Worm (Caenorhabditis elegans) whole organism, L3 larva: ENCODE data around the gene srg-2.

Experiments used
- R02D3.7 ChIP-seq: fragments of 150-350 bp; optimal IDR thresholded peaks from 2 replicates; lab custom pipeline; 2014; ENCODE audit warnings: missing biosample characterization, missing genetic modification characterization
- aly-2 ChIP-seq: fragments of 150-350 bp; optimal IDR thresholded peaks from 2 replicates; lab custom pipeline; 2014; ENCODE audit warnings: missing biosample characterization, missing genetic modification characterization
- ama-1 ChIP-seq: fragments of 150-350 bp; optimal IDR thresholded peaks from 2 replicates; lab custom pipeline; 2018
- ceh-28 ChIP-seq: fragments of 150-350 bp; optimal IDR thresholded peaks from 2 replicates; lab custom pipeline; 2014; ENCODE audit warnings: missing biosample characterization, missing genetic modification reagents, missing genetic modification characterization
- ceh-82 ChIP-seq: fragments of 150-350 bp; optimal IDR thresholded peaks from 2 replicates; lab custom pipeline; 2014; ENCODE audit warnings: missing biosample characterization, missing genetic modification characterization
- ceh-9 ChIP-seq: sonication (generic microtip); optimal IDR thresholded peaks from 2 replicates; lab custom pipeline; 2018; ENCODE audit warnings: missing biosample characterization, missing genetic modification characterization
- daf-12 ChIP-seq: fragments of 150-350 bp; optimal IDR thresholded peaks from 2 replicates; lab custom pipeline; 2014; ENCODE audit warnings: missing biosample characterization, missing genetic modification reagents, missing genetic modification characterization
- egl-27 ChIP-seq: sonication (generic microtip); optimal IDR thresholded peaks from 4 replicates; lab custom pipeline; 2017; ENCODE audit warnings: missing biosample characterization, missing genetic modification reagents, missing genetic modification characterization
- egl-5 ChIP-seq: fragments of 150-350 bp; optimal IDR thresholded peaks from 2 replicates; lab custom pipeline; 2017; ENCODE audit warnings: missing biosample characterization, missing genetic modification reagents, missing genetic modification characterization, inconsistent platforms
- elt-1 ChIP-seq: fragments of 150-350 bp; optimal IDR thresholded peaks from 2 replicates; lab custom pipeline; 2014; ENCODE audit warnings: missing biosample characterization, missing genetic modification characterization
- elt-2 ChIP-seq: sonication (generic microtip); optimal IDR thresholded peaks from 2 replicates; lab custom pipeline; 2016; ENCODE audit warnings: missing genetic modification reagents, mild to moderate bottlenecking, missing genetic modification characterization, missing compliant biosample characterization
- elt-3 ChIP-seq, 3 experiments: fragments of 150-350 bp in 1 of 3; sonication (generic microtip) in 2 of 3; optimal IDR thresholded peaks; 2 replicates in 2 of 3; 4 replicates in 1 of 3; lab custom pipeline; 2014 to 2017; ENCODE audit warnings: missing biosample characterization in 3 of 3, missing genetic modification characterization in 3 of 3
- eor-1 ChIP-seq, 2 experiments: fragments of 150-350 bp; optimal IDR thresholded peaks; 2 replicates each; lab custom pipeline; 2014 to 2018; ENCODE audit warnings: missing biosample characterization in 2 of 2, missing genetic modification characterization in 2 of 2
- fos-1 ChIP-seq: fragments of 150-350 bp; optimal IDR thresholded peaks from 2 replicates; lab custom pipeline; 2014; ENCODE audit warnings: missing biosample characterization, missing genetic modification characterization
- hmg-11 ChIP-seq: sonication (generic microtip); optimal IDR thresholded peaks from 2 replicates; lab custom pipeline; 2016; ENCODE audit warnings: missing genetic modification characterization, missing compliant biosample characterization
- jun-1 ChIP-seq: fragments of 150-350 bp; optimal IDR thresholded peaks from 2 replicates; lab custom pipeline; 2014; ENCODE audit warnings: missing biosample characterization, missing genetic modification reagents, missing genetic modification characterization
- lin-15B ChIP-seq: fragments of 150-350 bp; optimal IDR thresholded peaks from 2 replicates; lab custom pipeline; 2014; ENCODE audit warnings: missing biosample characterization, missing genetic modification characterization
- lin-39 ChIP-seq: fragments of 150-350 bp; optimal IDR thresholded peaks from 2 replicates; lab custom pipeline; 2018; ENCODE audit warnings: missing biosample characterization, missing genetic modification reagents, missing genetic modification characterization
- lsy-12 ChIP-seq: sonication (generic microtip); optimal IDR thresholded peaks from 2 replicates; lab custom pipeline; 2016; ENCODE audit warnings: mild to moderate bottlenecking, missing genetic modification characterization, missing compliant biosample characterization
- mml-1 ChIP-seq: fragments of 150-350 bp; sonication (generic microtip); optimal IDR thresholded peaks from 3 replicates; lab custom pipeline; 2014; ENCODE audit warnings: missing biosample characterization, missing genetic modification characterization
- nfya-1 ChIP-seq: sonication (generic microtip); optimal IDR thresholded peaks from 2 replicates; lab custom pipeline; 2017; ENCODE audit warnings: missing genetic modification characterization, mild to moderate bottlenecking, missing compliant biosample characterization, antibody characterized with exemption, moderate library complexity; ENCODE audit not compliant: insufficient read depth
- nhr-11 ChIP-seq: fragments of 150-350 bp; optimal IDR thresholded peaks from 2 replicates; lab custom pipeline; 2014; ENCODE audit warnings: missing biosample characterization, missing genetic modification characterization
- nhr-12 ChIP-seq: fragments of 150-350 bp; optimal IDR thresholded peaks from 2 replicates; lab custom pipeline; 2014; ENCODE audit warnings: missing biosample characterization, missing genetic modification characterization
- nhr-23 ChIP-seq: fragments of 150-350 bp; optimal IDR thresholded peaks from 2 replicates; lab custom pipeline; 2014; ENCODE audit warnings: missing biosample characterization, missing genetic modification reagents, missing genetic modification characterization
- nhr-25 ChIP-seq: sonication (generic microtip); optimal IDR thresholded peaks from 2 replicates; lab custom pipeline; 2017; ENCODE audit warnings: missing biosample characterization, missing genetic modification characterization
- nhr-28 ChIP-seq: fragments of 150-350 bp; optimal IDR thresholded peaks from 2 replicates; lab custom pipeline; 2014; ENCODE audit warnings: missing biosample characterization, missing genetic modification characterization
- nhr-43 ChIP-seq: sonication (generic microtip); optimal IDR thresholded peaks from 2 replicates; lab custom pipeline; 2016; ENCODE audit warnings: mild to moderate bottlenecking, missing genetic modification characterization, missing compliant biosample characterization; ENCODE audit not compliant: poor library complexity, severe bottlenecking
- nhr-76 ChIP-seq: fragments of 150-350 bp; sonication (generic microtip); optimal IDR thresholded peaks from 5 replicates; lab custom pipeline; 2014; ENCODE audit warnings: missing biosample characterization, missing genetic modification characterization
- nhr-77 ChIP-seq: fragments of 150-350 bp; optimal IDR thresholded peaks from 2 replicates; lab custom pipeline; 2014; ENCODE audit warnings: missing biosample characterization, missing genetic modification characterization
- pha-4 ChIP-seq: fragments of 150-350 bp; optimal IDR thresholded peaks from 2 replicates; lab custom pipeline; 2014; ENCODE audit warnings: missing biosample characterization, missing genetic modification reagents, missing genetic modification characterization
- pqm-1 ChIP-seq: fragments of 150-350 bp; optimal IDR thresholded peaks from 2 replicates; lab custom pipeline; 2017; ENCODE audit warnings: missing biosample characterization, missing genetic modification characterization, inconsistent platforms
- skn-1 ChIP-seq: fragments of 150-350 bp; optimal IDR thresholded peaks from 2 replicates; lab custom pipeline; 2014; ENCODE audit warnings: missing biosample characterization, missing genetic modification characterization
- snpc-4 ChIP-seq: fragments of 150-350 bp; optimal IDR thresholded peaks from 2 replicates; lab custom pipeline; 2014; ENCODE audit warnings: missing biosample characterization, missing genetic modification characterization
- tbx-2 ChIP-seq: sonication (generic microtip); optimal IDR thresholded peaks from 2 replicates; lab custom pipeline; 2016; ENCODE audit warnings: mild to moderate bottlenecking, missing genetic modification characterization, missing compliant biosample characterization
- unc-39 ChIP-seq: sonication (generic microtip); optimal IDR thresholded peaks from 4 replicates; lab custom pipeline; 2017; ENCODE audit warnings: missing biosample characterization, missing genetic modification characterization
- unc-62 ChIP-seq: fragments of 150-350 bp; sonication (generic microtip); optimal IDR thresholded peaks from 4 replicates; lab custom pipeline; 2014; ENCODE audit warnings: missing biosample characterization, missing genetic modification reagents, missing genetic modification characterization
- zag-1 ChIP-seq: fragments of 150-350 bp; optimal IDR thresholded peaks from 2 replicates; lab custom pipeline; 2014; ENCODE audit warnings: missing biosample characterization, missing genetic modification characterization
- ztf-11 ChIP-seq: fragments of 150-350 bp; optimal IDR thresholded peaks from 2 replicates; lab custom pipeline; 2014; ENCODE audit warnings: missing biosample characterization, missing genetic modification characterization
- ztf-4 ChIP-seq: fragments of 150-350 bp; optimal IDR thresholded peaks from 2 replicates; lab custom pipeline; 2014; ENCODE audit warnings: missing biosample characterization, missing genetic modification characterization

Gene srg-2

DNA sequence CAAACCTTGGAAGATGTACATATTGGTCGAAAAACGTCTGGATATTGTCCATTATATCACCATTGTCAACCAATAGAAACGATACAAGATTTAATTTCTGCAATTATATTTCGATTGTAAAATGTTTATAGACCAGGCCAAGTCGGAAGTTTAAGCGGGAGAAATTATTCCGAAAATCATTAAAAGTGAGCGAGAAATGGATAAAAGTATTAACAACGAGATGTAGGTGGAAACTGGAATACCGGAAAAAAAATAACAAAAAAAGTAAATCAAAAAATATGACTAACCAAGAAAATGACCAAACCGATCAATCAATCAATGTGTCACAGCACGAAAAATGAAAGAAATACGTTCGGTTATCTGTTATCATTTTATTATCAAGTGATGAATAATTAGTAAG, 27.2 kb upstream of the srg-2 start, which contains the start of gene F47D12.6:
F47D12.6 (minus strand) TSS at position 101 of the 400 bp plus-strand sequence.
- no peak for TF ChIP-seq egl-5 (tag; lab: Kevin White, UChicago)
- TF ChIP-seq ztf-4: no peak
- no peak for TF ChIP-seq fos-1 (tag; lab: Kevin White, UChicago)
- TF ChIP-seq nhr-25 (tag; lab: Kevin White, UChicago): no peak
- TF ChIP-seq eor-1 (tag; optimal IDR thresholded peaks at IDR 0.05; lab: Kevin White, UChicago): no peak
- no peak for TF ChIP-seq tbx-2
- no peak for TF ChIP-seq ama-1 (lab: Kevin White, UChicago)
- TF ChIP-seq nfya-1: no peak
- no peak for TF ChIP-seq elt-2
- TF ChIP-seq lsy-12 (tag; lab: Kevin White, UChicago): no peak
- no peak for TF ChIP-seq unc-62 (GFP tag; lab: Kevin White, UChicago)
- TF ChIP-seq nhr-76 (tag; lab: Kevin White, UChicago): no peak

DNA sequence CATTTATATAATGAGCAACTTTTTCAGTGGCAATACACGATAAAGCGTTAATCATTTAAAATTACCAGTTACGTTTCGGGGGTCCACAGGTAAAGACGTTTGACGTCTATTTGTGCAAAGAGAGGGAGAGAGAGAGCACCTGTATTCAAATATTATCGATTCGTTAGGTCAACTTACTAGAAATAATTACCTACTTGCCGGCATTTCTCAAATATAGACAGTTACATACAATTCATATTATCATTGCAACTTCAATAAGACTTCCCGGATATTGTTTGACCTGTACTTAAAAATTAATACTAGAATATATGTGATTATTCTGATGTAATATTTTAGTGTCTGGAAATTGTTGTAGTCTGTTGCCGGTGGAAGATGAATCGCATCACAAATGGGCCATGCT, 25.9 kb upstream of the srg-2 start, which contains the start of gene gadr-3:
gadr-3 (minus strand) TSS at position 101 of the 400 bp plus-strand sequence.
- no peak for TF ChIP-seq tbx-2
- TF ChIP-seq ztf-11 (tag; lab: Kevin White, UChicago): no peak
- no peak for TF ChIP-seq ceh-9
- TF ChIP-seq unc-39: no peak
- no peak for TF ChIP-seq elt-1 (tag; lab: Kevin White, UChicago)

DNA sequence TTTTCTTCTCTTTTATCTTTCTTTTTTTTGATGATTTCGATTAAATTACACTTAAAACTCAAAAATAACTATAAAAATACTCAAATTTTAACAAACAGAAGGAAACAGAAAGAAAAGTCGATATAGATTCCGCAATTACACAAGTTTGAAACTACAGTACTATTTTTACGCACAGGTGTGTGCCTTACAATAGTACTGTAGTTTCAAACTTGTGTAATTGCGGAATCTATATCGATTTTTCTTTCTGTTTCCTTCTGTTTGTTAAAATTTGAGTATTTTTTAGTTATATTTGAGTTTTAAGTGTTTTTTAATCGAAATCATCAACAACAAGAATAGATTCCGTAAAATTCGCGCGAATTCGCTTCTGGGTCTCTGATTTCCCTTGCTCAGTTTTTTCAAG, 23.0 kb upstream of the srg-2 start:
- TF ChIP-seq eor-1 (tag; optimal IDR thresholded peaks at IDR 0.05; lab: Kevin White, UChicago): no peak
- TF ChIP-seq unc-62 (GFP tag; lab: Kevin White, UChicago): no peak
- no peak for TF ChIP-seq ceh-28 (tag; lab: Kevin White, UChicago)
- TF ChIP-seq pha-4 (tag; lab: Kevin White, UChicago): no peak
- no peak for TF ChIP-seq nhr-11 (tag; lab: Kevin White, UChicago)
- TF ChIP-seq ceh-82 (tag; lab: Kevin White, UChicago): no peak
- no peak for TF ChIP-seq elt-1 (tag; lab: Kevin White, UChicago)
- no peak for TF ChIP-seq tbx-2

DNA sequence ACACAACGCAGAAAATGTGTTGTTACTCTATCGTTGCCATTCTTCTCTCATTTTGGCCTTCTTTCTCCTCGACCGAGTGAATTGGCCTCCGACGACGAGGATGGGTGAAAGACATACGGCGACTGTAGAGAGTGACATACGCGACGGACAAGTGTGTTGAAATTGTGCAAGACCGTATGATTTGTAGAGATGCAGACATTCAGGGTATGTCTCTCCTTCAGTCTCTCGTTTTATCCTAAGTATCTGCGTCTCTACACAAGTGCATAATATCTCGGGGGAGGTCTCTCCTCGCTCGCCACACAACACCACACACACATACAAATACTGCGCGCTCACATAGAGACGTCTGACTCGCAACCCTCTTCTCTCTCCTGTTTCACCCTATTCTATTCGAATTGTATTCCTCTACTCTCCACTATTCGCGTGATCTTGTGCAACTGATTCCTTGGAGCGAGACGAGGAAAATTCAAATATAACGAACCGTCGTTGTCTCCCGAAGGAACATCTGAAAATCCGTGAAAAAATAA, 20.1 kb upstream of the srg-2 start, which contains the start of gene hmg-1.2:
hmg-1.2 (plus strand) TSS at position 311 of the 527 bp plus-strand sequence.
- peak; percentile 70 for TF ChIP-seq lin-39
- TF ChIP-seq nfya-1: peak; percentile 89
- peak; percentile 76 for TF ChIP-seq ceh-28 (tag; lab: Kevin White, UChicago)
- TF ChIP-seq tbx-2: peak; percentile 34
- TF ChIP-seq nhr-28 (tag; lab: Kevin White, UChicago): no peak
- peak; percentile 88 for TF ChIP-seq lsy-12 (tag; lab: Kevin White, UChicago)
- TF ChIP-seq hmg-11: peak; percentile 98
- peak; percentile 66 for TF ChIP-seq elt-2
- no peak for TF ChIP-seq fos-1 (tag; lab: Kevin White, UChicago)
- TF ChIP-seq nhr-23 (tag; lab: Kevin White, UChicago): peak; percentile 88
- TF ChIP-seq ama-1 (lab: Kevin White, UChicago): no peak
- TF ChIP-seq egl-27 (tag; lab: Kevin White, UChicago): peak; percentile 33
- TF ChIP-seq nhr-25 (tag; lab: Kevin White, UChicago): peak; percentile 87
- TF ChIP-seq elt-3 (tag; optimal IDR thresholded peaks at IDR 0.05; lab: Kevin White, UChicago): peak in 1 of 3 experiments; percentile 44
- TF ChIP-seq snpc-4: peak; percentile 65
- peak; percentile 48 for TF ChIP-seq lin-15B (tag; lab: Kevin White, UChicago)
- TF ChIP-seq mml-1 (tag; lab: Kevin White, UChicago): no peak
- peak; percentile 52 for TF ChIP-seq pqm-1 (tag; lab: Kevin White, UChicago)
- no peak for TF ChIP-seq aly-2 (tag; lab: Kevin White, UChicago)
- peak; percentile 47 for TF ChIP-seq zag-1 (tag; lab: Kevin White, UChicago)
- TF ChIP-seq jun-1 (tag; lab: Kevin White, UChicago): peak; percentile 88
- no peak for TF ChIP-seq daf-12 (tag; lab: Kevin White, UChicago)
- peak; percentile 44 for TF ChIP-seq pha-4 (tag; lab: Kevin White, UChicago)
- TF ChIP-seq nhr-77 (tag; lab: Kevin White, UChicago): peak; percentile 2
- no peak for TF ChIP-seq nhr-12 (tag; lab: Kevin White, UChicago)
- peak; percentile 67 for TF ChIP-seq R02D3.7 (tag; lab: Kevin White, UChicago)
- TF ChIP-seq ztf-4: no peak
- peak; percentile 24 for TF ChIP-seq nhr-11 (tag; lab: Kevin White, UChicago)
- no peak for TF ChIP-seq ceh-9
- no peak for TF ChIP-seq skn-1 (tag; lab: Kevin White, UChicago)
- peak; percentile 85 for TF ChIP-seq unc-62 (GFP tag; lab: Kevin White, UChicago)
- TF ChIP-seq egl-5 (tag; lab: Kevin White, UChicago): peak; percentile 71
- no peak for TF ChIP-seq nhr-76 (tag; lab: Kevin White, UChicago)
- peak; percentile 49 for TF ChIP-seq elt-1 (tag; lab: Kevin White, UChicago)
- TF ChIP-seq nhr-43 (tag; lab: Kevin White, UChicago): peak; percentile 48
